Fruit fly (Drosophila melanogaster): ENCODE measurements around the gene prg.
A peak's percentile ranks its signal among the peaks of the same experiment; 100 is the strongest.

The prg gene

DNA sequence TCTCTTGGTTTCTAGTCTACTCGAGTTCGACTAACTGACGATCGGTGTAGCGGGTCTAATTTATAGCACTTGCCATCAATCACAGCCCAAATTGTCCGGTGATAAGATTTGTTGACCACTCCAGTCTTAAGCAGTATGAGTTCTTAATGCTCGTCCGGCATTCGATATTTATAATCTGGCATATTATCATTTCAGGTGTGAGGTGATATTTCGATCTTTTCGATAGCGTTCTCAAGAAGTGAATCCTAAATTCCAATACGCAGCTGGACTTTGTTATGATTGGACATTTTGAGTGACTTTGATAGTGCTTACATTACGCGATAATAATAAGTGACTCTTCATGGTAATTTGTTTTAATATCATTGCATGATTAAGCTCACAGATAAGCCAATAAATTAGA, 32.0 kb downstream of the prg start, which contains the start of gene Bace:
Bace (minus strand) TSS at position 39 of the 400 bp plus-strand sequence.
- TF ChIP-seq Crg-1 (GFP tag; optimal IDR thresholded peaks at IDR 0.05) (no peak), Mnt (GFP tag; optimal IDR thresholded peaks at IDR 0.05) (no peak), CG5204 (GFP tag; optimal IDR thresholded peaks at IDR 0.05) (no peak), CG33017 (tag; optimal IDR thresholded peaks at IDR 0.05) (no peak), ovo (GFP tag; optimal IDR thresholded peaks at IDR 0.05) (no peak), CG12768 (GFP tag; optimal IDR thresholded peaks at IDR 0.05) (no peak), CG1620 (GFP tag; optimal IDR thresholded peaks at IDR 0.05) (no peak), CG11617 (GFP tag; optimal IDR thresholded peaks at IDR 0.05) (no peak), toe (GFP tag; optimal IDR thresholded peaks at IDR 0.05) (no peak), tj (GFP tag; optimal IDR thresholded peaks at IDR 0.05) (no peak), cic (GFP tag; optimal IDR thresholded peaks at IDR 0.05) (no peak), cnc (optimal IDR thresholded peaks at IDR 0.05) (no peak), bab1 (GFP tag; optimal IDR thresholded peaks at IDR 0.05) (no peak), Clk (GFP tag; optimal IDR thresholded peaks at IDR 0.05) (no peak), Hr96 (GFP tag; optimal IDR thresholded peaks at IDR 0.05) (no peak), kay (GFP tag; ENCODE audit: borderline replicate concordance) (no peak), CG7045 (GFP tag; optimal IDR thresholded peaks at IDR 0.05) (no peak)

DNA sequence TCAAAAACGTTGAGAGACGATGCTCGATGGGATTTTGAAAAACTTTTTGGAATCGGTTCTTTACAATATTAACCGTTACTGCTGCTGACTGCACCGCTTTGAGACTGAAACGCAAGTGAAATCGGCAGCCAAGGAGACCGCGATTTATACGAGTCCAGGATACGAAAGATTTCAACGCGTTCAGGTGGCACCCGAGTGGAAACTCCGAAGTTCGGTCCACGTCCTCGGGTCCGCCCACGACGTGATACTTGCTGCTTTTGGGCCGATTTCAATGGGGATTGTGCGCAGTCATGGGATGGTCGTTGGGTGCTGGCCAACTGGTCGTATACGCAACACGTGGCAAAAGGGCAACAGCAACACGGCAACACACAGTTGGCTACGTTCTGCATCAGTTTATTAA, 42.4 kb downstream of the prg start, which contains the start of gene Dh31:
Dh31 (minus strand) TSS at position 117 of the 400 bp plus-strand sequence.
- TF ChIP-seq CG1620 (GFP tag; optimal IDR thresholded peaks at IDR 0.05), result no peak

DNA sequence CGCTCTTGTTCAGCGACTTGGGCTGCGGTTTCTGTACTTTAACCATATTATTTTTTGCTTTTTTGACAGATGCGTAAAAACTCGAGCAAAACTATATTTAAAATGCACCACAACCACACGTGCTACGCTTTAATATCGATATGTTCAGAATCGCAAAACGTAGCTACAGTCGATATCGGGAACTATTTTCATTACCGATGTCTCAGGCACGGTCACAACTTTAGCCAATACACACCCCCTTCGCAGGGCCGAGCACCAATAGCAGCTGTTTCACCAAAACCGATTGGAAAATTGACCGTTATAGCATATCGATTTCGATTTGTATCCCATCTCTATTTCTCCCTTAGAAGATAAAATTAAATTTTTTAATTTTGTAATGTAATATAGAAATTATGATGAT, 47.4 kb downstream of the prg start, which contains the start of gene CG13096:
CG13096 (minus strand) TSS at position 144 of the 400 bp plus-strand sequence.
- TF ChIP-seq CG5204 (GFP tag; optimal IDR thresholded peaks at IDR 0.05) (no peak), Hr96 (GFP tag; optimal IDR thresholded peaks at IDR 0.05) (no peak), tj (GFP tag; optimal IDR thresholded peaks at IDR 0.05) (no peak), bab1 (GFP tag; optimal IDR thresholded peaks at IDR 0.05) (peak; percentile 80), CG7101 (tag; optimal IDR thresholded peaks at IDR 0.05) (peak; percentile 24), Mnt (GFP tag; optimal IDR thresholded peaks at IDR 0.05) (peak; percentile 100), toe (GFP tag; optimal IDR thresholded peaks at IDR 0.05) (no peak), Clk (GFP tag; optimal IDR thresholded peaks at IDR 0.05) (no peak), CG7045 (GFP tag; optimal IDR thresholded peaks at IDR 0.05) (no peak), pad (GFP tag; optimal IDR thresholded peaks at IDR 0.05) (no peak), cnc (optimal IDR thresholded peaks at IDR 0.05) (no peak), ovo (GFP tag; optimal IDR thresholded peaks at IDR 0.05) (peak; percentile 53), CG12768 (GFP tag; optimal IDR thresholded peaks at IDR 0.05) (no peak), CG33017 (tag; optimal IDR thresholded peaks at IDR 0.05) (no peak), Crg-1 (GFP tag; optimal IDR thresholded peaks at IDR 0.05) (peak; percentile 6), CG11617 (GFP tag; optimal IDR thresholded peaks at IDR 0.05) (no peak), CG14711 (tag; optimal IDR thresholded peaks at IDR 0.05) (no peak), cic (GFP tag; optimal IDR thresholded peaks at IDR 0.05) (no peak), CG1620 (GFP tag; optimal IDR thresholded peaks at IDR 0.05) (peak; percentile 38), kay (GFP tag; ENCODE audit: borderline replicate concordance) (no peak)

DNA sequence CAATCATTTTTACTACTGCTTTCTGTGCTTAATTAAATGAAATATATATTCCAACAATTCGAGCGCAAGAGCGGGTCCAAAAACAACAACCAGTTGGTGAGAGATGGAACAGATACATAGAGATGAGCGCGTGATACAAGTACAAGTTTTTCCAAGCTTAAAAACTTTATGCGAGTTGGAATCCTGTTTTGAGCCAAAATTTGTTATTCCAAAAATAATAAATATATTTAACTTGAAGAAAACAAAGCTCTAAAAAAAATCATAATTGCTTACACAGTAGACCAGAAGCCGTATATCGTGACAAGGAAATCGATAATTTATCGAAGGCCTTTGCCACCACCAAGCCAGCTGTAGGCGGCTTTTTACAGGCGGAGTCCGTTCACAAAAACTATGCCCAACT, 50.5 kb downstream of the prg start, which contains the start of the genes CG13097 and PIG-U:
CG13097 (minus strand) TSS at position 121 of the 400 bp plus-strand sequence.
PIG-U (plus strand) TSS at position 349 of the 400 bp plus-strand sequence.
- TF ChIP-seq kay (GFP tag; ENCODE audit: borderline replicate concordance) (no peak), Crg-1 (GFP tag; optimal IDR thresholded peaks at IDR 0.05) (peak; percentile 88), Hr96 (GFP tag; optimal IDR thresholded peaks at IDR 0.05) (peak; percentile 87), toe (GFP tag; optimal IDR thresholded peaks at IDR 0.05) (peak; percentile 93), ovo (GFP tag; optimal IDR thresholded peaks at IDR 0.05) (peak; percentile 74), cic (GFP tag; optimal IDR thresholded peaks at IDR 0.05) (peak; percentile 46), CG1620 (GFP tag; optimal IDR thresholded peaks at IDR 0.05) (peak; percentile 91), tj (GFP tag; optimal IDR thresholded peaks at IDR 0.05) (peak; percentile 68), CG11617 (GFP tag; optimal IDR thresholded peaks at IDR 0.05) (peak; percentile 79), CG33017 (tag; optimal IDR thresholded peaks at IDR 0.05) (peak; percentile 66), pad (GFP tag; optimal IDR thresholded peaks at IDR 0.05) (peak; percentile 66), CG7045 (GFP tag; optimal IDR thresholded peaks at IDR 0.05) (peak; percentile 71), Clk (GFP tag; optimal IDR thresholded peaks at IDR 0.05) (peak; percentile 62), CG7101 (tag; optimal IDR thresholded peaks at IDR 0.05) (peak; percentile 85), bab1 (GFP tag; optimal IDR thresholded peaks at IDR 0.05) (peak; percentile 87), CG5204 (GFP tag; optimal IDR thresholded peaks at IDR 0.05) (no peak), Mnt (GFP tag; optimal IDR thresholded peaks at IDR 0.05) (peak; percentile 95), cnc (optimal IDR thresholded peaks at IDR 0.05) (no peak), CG12768 (GFP tag; optimal IDR thresholded peaks at IDR 0.05) (peak; percentile 83), CG14711 (tag; optimal IDR thresholded peaks at IDR 0.05) (peak; percentile 81)

All from whole organism, adult.